Worm (Caenorhabditis elegans): ENCODE results near the gene ram-5.
A peak's percentile ranks its signal among the peaks of the same experiment; 100 is the strongest.

Gene ram-5

DNA sequence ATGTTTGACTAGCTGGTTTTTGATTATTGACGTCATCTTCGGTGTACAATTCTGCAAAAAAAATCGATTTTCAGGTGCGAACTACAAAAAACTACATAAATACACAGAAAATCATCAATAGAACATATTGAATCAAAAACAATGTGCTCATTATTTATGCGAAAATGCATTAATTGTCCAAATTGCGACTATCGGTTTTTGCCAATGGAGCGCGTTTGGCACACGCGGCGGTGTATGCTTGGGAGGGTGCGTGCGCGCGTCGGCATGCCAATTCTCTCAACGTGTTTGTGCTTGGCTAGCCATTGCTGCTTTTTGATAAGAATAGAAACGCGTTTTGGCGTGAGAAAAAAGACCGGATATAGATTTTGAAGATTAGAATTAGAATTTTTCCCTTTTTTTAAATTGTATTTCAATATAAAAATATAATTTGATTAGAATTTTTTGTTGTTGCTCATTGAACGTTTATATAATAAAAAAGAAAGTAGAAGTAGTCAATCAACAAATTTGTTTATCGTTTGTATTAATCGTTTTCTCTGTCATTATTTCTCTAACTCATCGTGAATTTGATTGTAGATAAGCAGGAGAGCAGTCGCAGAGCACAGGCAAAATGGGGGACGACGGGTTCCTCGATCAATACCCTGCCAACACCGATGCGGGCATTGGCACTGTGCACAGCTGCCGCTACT, 39.2 kb downstream of the ram-5 start, which contains the start of the genes C44H4.4 and tap-1:
Gene C44H4.4, minus strand, starts transcription at position 51 of the 686 bp plus-strand sequence.
Gene tap-1, plus strand, starts transcription at position 574 of the 686 bp plus-strand sequence.
- TF ChIP-seq ztf-23 (GFP tag; IDR thresholded peaks at IDR 0.05) = no peak
- no peak for TF ChIP-seq med-1 (GFP tag; optimal IDR thresholded peaks at IDR 0.05; ENCODE audit: insufficient read depth)
- TF ChIP-seq klf-2 (GFP tag; conservative IDR thresholded peaks at IDR 0.05) = no peak
- 0 out of 2 replicates have a peak, but pooled peaks have one; percentile 7 for TF ChIP-seq tab-1 (GFP tag; IDR thresholded peaks at IDR 0.05)
- no peak for TF ChIP-seq flt-1 (GFP tag; IDR thresholded peaks at IDR 0.05)
- peak; percentile 26 for TF ChIP-seq cog-1 (tag; optimal IDR thresholded peaks at IDR 0.05)

DNA sequence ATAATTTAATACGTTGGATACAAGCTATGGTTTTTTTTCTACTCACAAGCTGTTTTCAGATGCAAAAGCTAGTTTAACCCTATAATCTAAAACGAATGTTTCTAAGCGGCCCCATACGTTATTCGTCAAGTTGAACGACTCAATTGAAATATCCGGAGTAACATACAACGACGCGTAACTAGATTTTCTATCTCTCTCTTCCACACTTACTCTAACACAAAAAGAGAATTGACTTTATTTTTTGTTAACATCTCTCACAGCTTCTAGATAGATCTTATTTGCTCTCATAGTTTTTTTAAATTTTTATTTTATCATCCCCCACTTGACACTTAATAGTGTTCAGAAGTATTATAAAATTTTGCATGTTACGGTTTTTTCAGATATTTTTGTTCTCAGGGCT, 43.3 kb downstream of the ram-5 start:
- no peak for TF ChIP-seq klf-2 (GFP tag; conservative IDR thresholded peaks at IDR 0.05)
- no peak for TF ChIP-seq ztf-23 (GFP tag; IDR thresholded peaks at IDR 0.05)
- no peak for TF ChIP-seq ref-1 (GFP tag; conservative IDR thresholded peaks at IDR 0.05)
- no peak for TF ChIP-seq T22C8.4 (GFP tag; IDR thresholded peaks at IDR 0.05)
- TF ChIP-seq med-1 (GFP tag; optimal IDR thresholded peaks at IDR 0.05; ENCODE audit: insufficient read depth) = no peak
- no peak for TF ChIP-seq ztf-29 (GFP tag; IDR thresholded peaks at IDR 0.05)
- no peak for TF ChIP-seq cog-1 (tag; optimal IDR thresholded peaks at IDR 0.05)
- no peak for TF ChIP-seq flt-1 (GFP tag; IDR thresholded peaks at IDR 0.05)
- TF ChIP-seq tab-1 (GFP tag; IDR thresholded peaks at IDR 0.05) = no peak

DNA sequence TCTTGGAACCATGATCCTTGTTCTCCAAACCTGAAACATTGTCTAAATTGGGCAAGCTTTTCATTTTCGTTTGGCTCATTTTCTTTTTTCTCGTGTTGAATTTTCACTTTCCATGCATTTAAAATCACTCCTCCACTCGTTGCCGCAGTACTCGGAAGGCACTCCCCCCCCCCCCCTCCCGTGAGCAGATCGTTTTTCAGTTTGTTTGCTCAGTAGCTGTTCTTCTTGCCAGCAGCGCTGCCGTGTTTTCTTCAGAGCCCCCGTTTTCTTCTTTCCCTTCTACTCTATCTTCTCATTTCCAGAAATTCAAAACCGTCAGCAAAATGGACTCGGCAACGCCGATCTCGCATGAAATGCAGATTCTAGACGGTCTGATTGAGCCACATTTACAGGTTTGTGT, 44.9 kb downstream of the ram-5 start, which contains the start of gene C44H4.8:
Gene C44H4.8, plus strand, starts transcription at position 301 of the 400 bp plus-strand sequence.
- TF ChIP-seq ztf-23 (GFP tag; IDR thresholded peaks at IDR 0.05) = no peak
- no peak for TF ChIP-seq flt-1 (GFP tag; IDR thresholded peaks at IDR 0.05)
- TF ChIP-seq ztf-29 (GFP tag; IDR thresholded peaks at IDR 0.05) = no peak
- no peak for TF ChIP-seq tab-1 (GFP tag; IDR thresholded peaks at IDR 0.05)
- no peak for TF ChIP-seq klf-2 (GFP tag; conservative IDR thresholded peaks at IDR 0.05)
- no peak for TF ChIP-seq med-1 (GFP tag; optimal IDR thresholded peaks at IDR 0.05; ENCODE audit: insufficient read depth)
- TF ChIP-seq ref-1 (GFP tag; conservative IDR thresholded peaks at IDR 0.05) = no peak

DNA sequence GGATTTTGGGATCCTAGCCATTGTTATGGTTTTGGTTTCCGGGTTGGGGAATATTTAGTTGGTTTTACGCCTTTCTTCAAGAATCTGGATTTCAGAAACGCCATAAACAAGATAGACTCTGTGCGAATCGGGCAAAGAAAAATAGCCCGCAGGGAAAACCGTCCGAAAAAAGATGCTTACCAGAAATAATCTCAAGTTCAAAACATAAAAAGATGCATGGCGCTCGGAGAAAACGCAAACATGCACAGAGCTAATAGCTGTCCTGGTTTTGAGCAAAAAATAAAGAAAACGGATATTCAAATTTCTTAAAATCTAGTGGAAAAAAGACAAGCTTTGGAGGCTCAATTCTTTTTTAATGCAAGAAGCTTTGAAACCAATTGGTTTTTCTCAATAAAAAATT, 49.3 kb downstream of the ram-5 start, which contains the start of gene C44H4.6:
Gene C44H4.6, minus strand, starts transcription at position 101 of the 400 bp plus-strand sequence.
- TF ChIP-seq T22C8.4 (GFP tag; IDR thresholded peaks at IDR 0.05) (no peak), ztf-29 (GFP tag; IDR thresholded peaks at IDR 0.05) (no peak), flt-1 (GFP tag; IDR thresholded peaks at IDR 0.05) (no peak), klf-2 (GFP tag; conservative IDR thresholded peaks at IDR 0.05) (no peak), med-1 (GFP tag; optimal IDR thresholded peaks at IDR 0.05; ENCODE audit: insufficient read depth) (no peak), ztf-23 (GFP tag; IDR thresholded peaks at IDR 0.05) (no peak), ref-1 (GFP tag; conservative IDR thresholded peaks at IDR 0.05) (no peak), tab-1 (GFP tag; IDR thresholded peaks at IDR 0.05) (no peak), cog-1 (tag; optimal IDR thresholded peaks at IDR 0.05) (no peak)

DNA sequence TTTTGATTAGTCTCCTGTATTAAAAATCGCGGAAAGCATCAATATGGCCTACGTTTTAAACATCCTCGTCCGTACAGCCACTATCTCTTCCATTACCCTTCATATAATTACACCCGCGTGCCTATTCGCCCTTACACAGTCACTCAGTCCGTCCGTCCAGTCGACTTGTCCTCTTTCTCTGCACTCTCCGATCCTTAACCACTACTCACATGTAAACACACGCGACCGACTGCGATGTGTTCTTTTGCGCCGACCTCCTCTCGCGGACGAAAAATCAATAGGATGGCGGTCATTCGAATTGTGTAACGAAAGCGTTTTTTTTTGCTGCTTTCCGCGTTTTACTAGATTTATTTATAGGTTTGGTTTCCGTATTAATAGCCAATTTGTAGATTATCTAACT, 52.7 kb downstream of the ram-5 start, which contains the start of gene eor-2:
Gene eor-2, plus strand, starts transcription at position 342 of the 400 bp plus-strand sequence.
- TF ChIP-seq T22C8.4 (GFP tag; IDR thresholded peaks at IDR 0.05) (peak; percentile 79), tab-1 (GFP tag; IDR thresholded peaks at IDR 0.05) (no peak), cog-1 (tag; optimal IDR thresholded peaks at IDR 0.05) (peak; percentile 79), flt-1 (GFP tag; IDR thresholded peaks at IDR 0.05) (peak; percentile 70; the same call in 1 of the 2 replicates), klf-2 (GFP tag; conservative IDR thresholded peaks at IDR 0.05) (no peak), ztf-23 (GFP tag; IDR thresholded peaks at IDR 0.05) (no peak), ztf-29 (GFP tag; IDR thresholded peaks at IDR 0.05) (no peak), ref-1 (GFP tag; conservative IDR thresholded peaks at IDR 0.05) (no peak), med-1 (GFP tag; optimal IDR thresholded peaks at IDR 0.05; ENCODE audit: insufficient read depth) (no peak)
